Fruit fly (Drosophila melanogaster): Measurements from ENCODE around the gene Ube3a.

dm6 chr3L:11259759-11260158 lies 49.4 kb upstream of the Ube3a start:
- no peak for TF ChIP-seq psq (optimal IDR thresholded peaks at IDR 0.05)
- no peak for TF ChIP-seq insv (optimal IDR thresholded peaks at IDR 0.05)
- TF ChIP-seq h (optimal IDR thresholded peaks at IDR 0.05): no peak

Data from Kc167 (cell line).